Fruit fly (Drosophila melanogaster): ENCODE data around the gene Gli.

- TF ChIP-seq gl (tag; optimal IDR thresholded peaks at IDR 0.05) = no peak
- TF ChIP-seq CG15710 (tag; optimal IDR thresholded peaks at IDR 0.05) = no peak
- no peak for TF ChIP-seq Pif1A (GFP tag; optimal IDR thresholded peaks at IDR 0.05)
- no peak for TF ChIP-seq CG14655 (GFP tag; optimal IDR thresholded peaks at IDR 0.05)
- no peak for TF ChIP-seq EcR (GFP tag; optimal IDR thresholded peaks at IDR 0.05)
- TF ChIP-seq fd96Ca (GFP tag; IDR thresholded peaks at IDR 0.05) = no peak
- no peak for TF ChIP-seq Snoo (tag; optimal IDR thresholded peaks at IDR 0.05)
- TF ChIP-seq CG13204 (GFP tag; optimal IDR thresholded peaks at IDR 0.05) = no peak
These were observed 1.5 kb upstream of the Gli start, which contains the start of gene CG3793 for dm6 chr2L:15764029-15764428.

Measured in whole organism, pupa.